Worm (Caenorhabditis elegans) whole organism, L1 larva: ENCODE data around the gene M153.3.

Experiments used
- C16A3.4 ChIP-seq: fragments of 150-350 bp; optimal IDR thresholded peaks from 2 replicates; lab custom pipeline; 2014; ENCODE audit warnings: missing biosample characterization, missing genetic modification characterization
- Y116A8C.19 ChIP-seq: sonication (generic microtip); optimal IDR thresholded peaks from 2 replicates; lab custom pipeline; 2016; ENCODE audit warnings: missing compliant biosample characterization, missing genetic modification characterization, borderline replicate concordance
- aha-1 ChIP-seq: fragments of 150-350 bp; optimal IDR thresholded peaks from 2 replicates; lab custom pipeline; 2014; ENCODE audit warnings: missing biosample characterization, missing genetic modification characterization
- aly-2 ChIP-seq: fragments of 150-350 bp; optimal IDR thresholded peaks from 2 replicates; lab custom pipeline; 2014; ENCODE audit warnings: missing biosample characterization, missing genetic modification characterization
- ama-1 ChIP-seq: fragments of 150-350 bp; optimal IDR thresholded peaks from 2 replicates; lab custom pipeline; 2014
- ceh-63 ChIP-seq: fragments of 200-800 bp; sonication (Bioruptor generic); optimal IDR thresholded peaks from 2 replicates; lab custom pipeline; 2018; ENCODE audit warnings: mild to moderate bottlenecking, missing genetic modification characterization, missing compliant biosample characterization
- ceh-8 ChIP-seq: fragments of 200-800 bp; sonication (Bioruptor generic); optimal IDR thresholded peaks from 2 replicates; lab custom pipeline; 2018; ENCODE audit warnings: mild to moderate bottlenecking, missing genetic modification characterization, moderate library complexity, missing compliant biosample characterization
- ceh-82 ChIP-seq, 3 experiments: fragments of 150-350 bp in 1 of 3; sonication (generic microtip) in 2 of 3; optimal IDR thresholded peaks; 2 replicates each; lab custom pipeline; 2014 to 2017; ENCODE audit warnings: missing biosample characterization in 3 of 3, missing genetic modification characterization in 3 of 3
- ceh-88 ChIP-seq: fragments of 200-800 bp; sonication (Bioruptor generic); IDR thresholded peaks from 2 replicates; pipeline ENCODE4 v1.3.6; 2022; ENCODE audit warnings: missing genetic modification characterization, missing compliant biosample characterization
- dpl-1 ChIP-seq, 3 experiments: fragments of 150-350 bp in 2 of 3; sonication (generic microtip) in 1 of 3; optimal IDR thresholded peaks; 2 replicates each; lab custom pipeline; 2014 to 2017; ENCODE audit warnings: missing biosample characterization in 3 of 3, missing genetic modification characterization in 3 of 3, missing genetic modification reagents in 3 of 3
- egl-13 ChIP-seq: sonication (generic microtip); optimal IDR thresholded peaks from 2 replicates; lab custom pipeline; 2016; ENCODE audit warnings: missing genotype, missing genetic modification reagents, missing genetic modification characterization, missing compliant biosample characterization
- egl-27 ChIP-seq, 2 experiments: fragments of 150-350 bp in 1 of 2; sonication (generic microtip); optimal IDR thresholded peaks; 3 replicates each; lab custom pipeline; 2017 to 2018; ENCODE audit warnings: missing biosample characterization in 2 of 2, missing genetic modification characterization in 2 of 2, missing genetic modification reagents in 2 of 2
- elt-2 ChIP-seq: sonication (generic microtip); optimal IDR thresholded peaks from 2 replicates; lab custom pipeline; 2016; ENCODE audit warnings: missing genetic modification characterization, mild to moderate bottlenecking, inconsistent platforms, missing compliant biosample characterization, missing genetic modification reagents
- ets-5 ChIP-seq: fragments of 200-800 bp; sonication (Bioruptor generic); IDR thresholded peaks from 2 replicates; pipeline ENCODE4 v1.3.6; 2022; ENCODE audit warnings: missing genetic modification characterization, missing compliant biosample characterization
- fkh-10 ChIP-seq: sonication (generic microtip); optimal IDR thresholded peaks from 2 replicates; lab custom pipeline; 2017; ENCODE audit warnings: missing biosample characterization, missing genetic modification reagents, missing genetic modification characterization
- fos-1 ChIP-seq: fragments of 150-350 bp; optimal IDR thresholded peaks from 2 replicates; lab custom pipeline; 2014; ENCODE audit warnings: missing biosample characterization, missing genetic modification characterization
- hlh-17 ChIP-seq: fragments of 200-800 bp; sonication (Bioruptor generic); optimal IDR thresholded peaks from 2 replicates; lab custom pipeline; 2018; ENCODE audit warnings: missing genetic modification characterization, mild to moderate bottlenecking, missing compliant biosample characterization, moderate library complexity, borderline replicate concordance
- hlh-4 ChIP-seq: sonication (generic microtip); optimal IDR thresholded peaks from 2 replicates; lab custom pipeline; 2016; ENCODE audit warnings: mild to moderate bottlenecking, missing genetic modification characterization, missing compliant biosample characterization
- hpl-2 ChIP-seq: fragments of 150-350 bp; optimal IDR thresholded peaks from 2 replicates; lab custom pipeline; 2014; ENCODE audit warnings: missing biosample characterization, missing genetic modification reagents, missing genetic modification characterization
- jun-1 ChIP-seq: fragments of 150-350 bp; optimal IDR thresholded peaks from 2 replicates; lab custom pipeline; 2014; ENCODE audit warnings: missing biosample characterization, missing genetic modification reagents, missing genetic modification characterization
- lin-14 ChIP-seq: fragments of 200-800 bp; sonication (Bioruptor generic); optimal IDR thresholded peaks from 2 replicates; lab custom pipeline; 2018; ENCODE audit warnings: mild to moderate bottlenecking, missing genetic modification characterization, moderate library complexity, missing compliant biosample characterization
- lin-15B ChIP-seq: fragments of 150-350 bp; sonication (generic microtip); optimal IDR thresholded peaks from 3 replicates; lab custom pipeline; 2014; ENCODE audit warnings: missing biosample characterization, missing genetic modification characterization
- lir-3 ChIP-seq: sonication (generic microtip); optimal IDR thresholded peaks from 2 replicates; lab custom pipeline; 2016; ENCODE audit warnings: mild to moderate bottlenecking, missing genetic modification characterization, moderate library complexity, missing compliant biosample characterization; ENCODE audit not compliant: poor library complexity
- mab-9 ChIP-seq: fragments of 200-800 bp; sonication (Bioruptor generic); IDR thresholded peaks from 2 replicates; pipeline ENCODE4 v1.3.6; 2022; ENCODE audit warnings: missing genetic modification reagents, missing genetic modification characterization, missing compliant biosample characterization
- mdl-1 ChIP-seq, 2 experiments: fragments of 150-350 bp; optimal IDR thresholded peaks; 2 replicates each; lab custom pipeline; 2014 to 2017; ENCODE audit warnings: missing biosample characterization in 2 of 2, missing genetic modification characterization in 2 of 2, inconsistent platforms in 1 of 2
- mep-1 ChIP-seq: fragments of 150-350 bp; optimal IDR thresholded peaks from 2 replicates; lab custom pipeline; 2014; ENCODE audit warnings: missing biosample characterization, missing genetic modification characterization
- nhr-11 ChIP-seq: fragments of 150-350 bp; optimal IDR thresholded peaks from 2 replicates; lab custom pipeline; 2014; ENCODE audit warnings: missing biosample characterization, missing genetic modification characterization
- nhr-19 ChIP-seq: fragments of 200-800 bp; sonication (Bioruptor generic); conservative IDR thresholded peaks from 2 replicates; pipeline ENCODE4 v1.3.6; 2022; ENCODE audit warnings: missing genetic modification characterization, missing compliant biosample characterization
- nhr-20 ChIP-seq: sonication (generic microtip); optimal IDR thresholded peaks from 2 replicates; lab custom pipeline; 2016; ENCODE audit warnings: mild to moderate bottlenecking, missing genetic modification characterization, missing compliant biosample characterization
- nhr-237 ChIP-seq: fragments of 150-350 bp; optimal IDR thresholded peaks from 2 replicates; lab custom pipeline; 2014; ENCODE audit warnings: missing biosample characterization, missing genetic modification characterization
- nhr-71 ChIP-seq: sonication (generic microtip); optimal IDR thresholded peaks from 2 replicates; lab custom pipeline; 2016; ENCODE audit warnings: mild to moderate bottlenecking, missing genetic modification characterization, moderate library complexity, missing compliant biosample characterization
- nhr-76 ChIP-seq: sonication (generic microtip); optimal IDR thresholded peaks from 2 replicates; lab custom pipeline; 2017; ENCODE audit warnings: missing biosample characterization, missing genetic modification characterization
- nhr-77 ChIP-seq: fragments of 150-350 bp; optimal IDR thresholded peaks from 2 replicates; lab custom pipeline; 2014; ENCODE audit warnings: missing biosample characterization, missing genetic modification characterization
- nhr-84 ChIP-seq: sonication (generic microtip); optimal IDR thresholded peaks from 2 replicates; lab custom pipeline; 2017; ENCODE audit warnings: missing biosample characterization, missing genetic modification characterization
- nhr-85 ChIP-seq: sonication (generic microtip); peaks from one replicate; lab custom pipeline; 2016; ENCODE audit warnings: missing genetic modification characterization, inconsistent platforms, missing compliant biosample characterization
- nhr-90 ChIP-seq: sonication (generic microtip); optimal IDR thresholded peaks from 2 replicates; lab custom pipeline; 2016; ENCODE audit warnings: mild to moderate bottlenecking, missing genetic modification characterization, missing compliant biosample characterization; ENCODE audit not compliant: poor library complexity
- pax-3 ChIP-seq: fragments of 200-800 bp; sonication (Bioruptor generic); optimal IDR thresholded peaks from 2 replicates; lab custom pipeline; 2018; ENCODE audit warnings: mild to moderate bottlenecking, missing genetic modification characterization, moderate library complexity, missing compliant biosample characterization
- pqm-1 ChIP-seq: sonication (generic microtip); optimal IDR thresholded peaks from 3 replicates; lab custom pipeline; 2017; ENCODE audit warnings: missing biosample characterization, missing genetic modification characterization
- skn-1 ChIP-seq: fragments of 150-350 bp; optimal IDR thresholded peaks from 2 replicates; lab custom pipeline; 2014; ENCODE audit warnings: missing biosample characterization, missing genetic modification characterization
- snu-23 ChIP-seq: sonication (generic microtip); optimal IDR thresholded peaks from 2 replicates; lab custom pipeline; 2016; ENCODE audit warnings: missing genetic modification characterization, missing compliant biosample characterization
- sup-37 ChIP-seq: fragments of 200-800 bp; sonication (Bioruptor generic); optimal IDR thresholded peaks from 2 replicates; lab custom pipeline; 2018; ENCODE audit warnings: mild to moderate bottlenecking, missing genetic modification characterization, missing compliant biosample characterization
- tbx-2 ChIP-seq: sonication (generic microtip); optimal IDR thresholded peaks from 2 replicates; lab custom pipeline; 2016; ENCODE audit warnings: missing genetic modification characterization, missing compliant biosample characterization
- tlp-1 ChIP-seq: fragments of 150-350 bp; optimal IDR thresholded peaks from 2 replicates; lab custom pipeline; 2014; ENCODE audit warnings: missing biosample characterization, missing genetic modification characterization
- unc-30 ChIP-seq: sonication (generic microtip); optimal IDR thresholded peaks from 2 replicates; lab custom pipeline; 2017; ENCODE audit warnings: missing biosample characterization, missing genetic modification characterization
- unc-62 ChIP-seq: fragments of 150-350 bp; optimal IDR thresholded peaks from 2 replicates; lab custom pipeline; 2014; ENCODE audit warnings: missing biosample characterization, missing genetic modification reagents, missing genetic modification characterization
- unc-86 ChIP-seq: sonication (generic microtip); optimal IDR thresholded peaks from 2 replicates; lab custom pipeline; 2016; ENCODE audit warnings: missing genetic modification characterization, missing compliant biosample characterization
- unc-98 ChIP-seq: fragments of 200-800 bp; sonication (Bioruptor generic); IDR thresholded peaks from 2 replicates; pipeline ENCODE4 v1.3.6; 2022; ENCODE audit warnings: missing genetic modification characterization, missing compliant biosample characterization
- vab-15 ChIP-seq: sonication (generic microtip); optimal IDR thresholded peaks from 2 replicates; lab custom pipeline; 2017; ENCODE audit warnings: missing genotype, mild to moderate bottlenecking, missing genetic modification characterization, missing compliant biosample characterization
- xbp-1 ChIP-seq: sonication (generic microtip); optimal IDR thresholded peaks from 2 replicates; lab custom pipeline; 2016; ENCODE audit warnings: missing genetic modification characterization, missing compliant biosample characterization
- zag-1 ChIP-seq: fragments of 150-350 bp; optimal IDR thresholded peaks from 2 replicates; lab custom pipeline; 2014; ENCODE audit warnings: missing biosample characterization, missing genetic modification characterization
- ztf-11 ChIP-seq, 2 experiments: sonication (generic microtip); optimal IDR thresholded peaks; 2 replicates each; lab custom pipeline; 2016 to 2017; ENCODE audit warnings: missing genetic modification characterization in 2 of 2, missing biosample characterization in 1 of 2, missing compliant biosample characterization in 1 of 2
- ztf-4 ChIP-seq: fragments of 150-350 bp; optimal IDR thresholded peaks from 2 replicates; lab custom pipeline; 2014; ENCODE audit warnings: missing biosample characterization, missing genetic modification characterization

Gene M153.3

ce11 chrX:12171631-12172348 is 29.1 kb downstream of the M153.3 start, which contains the start of gene F57G12.1:
Gene F57G12.1, minus strand, starts transcription at chrX:12171681.
- TF ChIP-seq snu-23 = peak; percentile 78
- peak; percentile 81 for TF ChIP-seq nhr-77 (tag; lab: Kevin White, UChicago)
- no peak for TF ChIP-seq nhr-84 (tag; lab: Kevin White, UChicago)
- peak; percentile 82 for TF ChIP-seq nhr-20 (tag; lab: Kevin White, UChicago)
- TF ChIP-seq fkh-10 (GFP tag; lab: Kevin White, UChicago) = peak; percentile 56
- TF ChIP-seq nhr-11 (tag; lab: Kevin White, UChicago) = peak; percentile 54
- TF ChIP-seq mdl-1 (tag; optimal IDR thresholded peaks at IDR 0.05; lab: Kevin White, UChicago) = peak in 1 of 2 experiments; percentile 83
- TF ChIP-seq hpl-2 = no peak
- TF ChIP-seq nhr-71 (tag; lab: Kevin White, UChicago) = peak; percentile 84
- TF ChIP-seq pqm-1 (tag; lab: Kevin White, UChicago) = peak; percentile 18
- TF ChIP-seq pax-3 (tag; lab: Kevin White, UChicago) = peak; percentile 57
- TF ChIP-seq ztf-4 (tag; lab: Kevin White, UChicago) = peak; percentile 27
- peak; percentile 70 for TF ChIP-seq ceh-8 (GFP tag; lab: Kevin White, UChicago)
- no peak for TF ChIP-seq ets-5 (GFP tag; lab: Robert Waterston, UW)
- TF ChIP-seq aly-2 = no peak
- TF ChIP-seq ceh-88 = no peak
- peak; percentile 10 for TF ChIP-seq elt-2 (tag; lab: Kevin White, UChicago)
- TF ChIP-seq jun-1 (tag; lab: Kevin White, UChicago) = peak; percentile 77
- TF ChIP-seq xbp-1 (tag; lab: Kevin White, UChicago) = peak; percentile 40
- no peak for TF ChIP-seq lin-15B
- TF ChIP-seq ceh-63 (GFP tag; lab: Kevin White, UChicago) = no peak
- TF ChIP-seq ceh-82 (tag; optimal IDR thresholded peaks at IDR 0.05; lab: Kevin White, UChicago) = peak; percentile 64 to 86 (median 75)
- peak; percentile 77 for TF ChIP-seq nhr-85
- TF ChIP-seq egl-27 (tag; optimal IDR thresholded peaks at IDR 0.05; lab: Kevin White, UChicago) = peak; percentile 21 to 65
- TF ChIP-seq dpl-1 (GFP tag; optimal IDR thresholded peaks at IDR 0.05; lab: Kevin White, UChicago) = peak in 2 of 3 experiments; percentile 27 to 31
- peak; percentile 25 for TF ChIP-seq egl-13 (tag; lab: Kevin White, UChicago)
- TF ChIP-seq nhr-237 (tag; lab: Kevin White, UChicago) = peak; percentile 30
- no peak for TF ChIP-seq unc-62 (GFP tag; lab: Kevin White, UChicago)
- peak; percentile 80 for TF ChIP-seq C16A3.4 (tag; lab: Kevin White, UChicago)
- peak; percentile 65 for TF ChIP-seq unc-86 (tag; lab: Kevin White, UChicago)
- peak in 1 of 2 experiments; percentile 59 for TF ChIP-seq ztf-11 (tag; optimal IDR thresholded peaks at IDR 0.05; lab: Kevin White, UChicago)
- TF ChIP-seq nhr-19 (GFP tag; lab: Robert Waterston, UW) = peak; percentile 66
- no peak for TF ChIP-seq unc-30
- TF ChIP-seq fos-1 (tag; lab: Kevin White, UChicago) = peak; percentile 60
- no peak for TF ChIP-seq tlp-1 (tag; lab: Kevin White, UChicago)
- no peak for TF ChIP-seq hlh-17 (GFP tag; lab: Kevin White, UChicago)
- TF ChIP-seq nhr-76 = no peak
- TF ChIP-seq Y116A8C.19 = no peak
- peak; percentile 42; the same call in 1 of the 2 replicates for TF ChIP-seq mab-9
- peak; percentile 74 for TF ChIP-seq mep-1
- peak; percentile 45 for TF ChIP-seq nhr-90 (tag; lab: Kevin White, UChicago)
- peak; percentile 73 for TF ChIP-seq tbx-2
- no peak for TF ChIP-seq vab-15 (tag; lab: Kevin White, UChicago)
- TF ChIP-seq lir-3 (tag; lab: Kevin White, UChicago) = no peak
- TF ChIP-seq lin-14 (GFP tag; lab: Kevin White, UChicago) = peak; percentile 95
- peak; percentile 18 for TF ChIP-seq sup-37
- TF ChIP-seq zag-1 = no peak
- TF ChIP-seq skn-1 (tag; lab: Kevin White, UChicago) = peak; percentile 71
- no peak for TF ChIP-seq hlh-4 (tag; lab: Kevin White, UChicago)
- TF ChIP-seq ama-1 (lab: Kevin White, UChicago) = peak; percentile 36
- no peak for TF ChIP-seq unc-98 (GFP tag; lab: Robert Waterston, UW)
- no peak for TF ChIP-seq aha-1 (tag; lab: Kevin White, UChicago)
